Fruit fly (Drosophila melanogaster) whole organism, embryonic: ENCODE data around the gene Iru.

Experiments used
- Awh ChIP-seq: fragments of 200-800 bp; sonication (Bioruptor generic); IDR thresholded peaks from 2 replicates; pipeline ENCODE4, ENCODE4 v1.3.6; 2022; ENCODE audit warnings: missing biosample characterization, missing genetic modification characterization
- Bgb ChIP-seq: fragments of 200-800 bp; sonication (Bioruptor generic); IDR thresholded peaks from 2 replicates; pipeline ENCODE4 v1.3.6; 2022; ENCODE audit warnings: missing biosample characterization, missing genetic modification characterization; ENCODE audit not compliant: partially characterized antibody
- CG10147 ChIP-seq: fragments of 200-800 bp; sonication (Bioruptor generic); optimal IDR thresholded peaks from 2 replicates; lab custom pipeline; 2019; ENCODE audit warnings: missing biosample characterization, mild to moderate bottlenecking, missing genetic modification characterization, moderate library complexity
- CG10366 ChIP-seq: fragments of 200-800 bp; sonication (Bioruptor generic); IDR thresholded peaks from 2 replicates; pipeline ENCODE4 v1.3.6; 2022; ENCODE audit warnings: missing biosample characterization, missing genetic modification characterization
- CG12104 ChIP-seq: fragments of 200-800 bp; sonication (Bioruptor generic); optimal IDR thresholded peaks from 3 replicates; lab custom pipeline; 2016; ENCODE audit warnings: missing biosample characterization, missing genetic modification characterization
- CG12659 ChIP-seq: fragments of 200-800 bp; sonication (Bioruptor generic); optimal IDR thresholded peaks from 3 replicates; lab custom pipeline; 2017; ENCODE audit warnings: mild to moderate bottlenecking, missing biosample characterization, missing genetic modification reagents, missing genetic modification characterization
- CG14710 ChIP-seq: fragments of 200-800 bp; sonication (Bioruptor generic); optimal IDR thresholded peaks from 3 replicates; lab custom pipeline; 2019; ENCODE audit warnings: missing biosample characterization, mild to moderate bottlenecking, missing genetic modification characterization, moderate library complexity
- CG15601 ChIP-seq: fragments of 200-800 bp; sonication (Bioruptor generic); optimal IDR thresholded peaks from 3 replicates; lab custom pipeline; 2019; ENCODE audit warnings: missing biosample characterization, mild to moderate bottlenecking, missing genetic modification characterization, moderate library complexity
- CG1603 ChIP-seq: fragments of 200-800 bp; sonication (Bioruptor generic); optimal IDR thresholded peaks from 2 replicates; lab custom pipeline; 2019; ENCODE audit warnings: missing biosample characterization, mild to moderate bottlenecking, missing genetic modification characterization, moderate library complexity
- CG16813 ChIP-seq: fragments of 200-800 bp; sonication (Bioruptor generic); IDR thresholded peaks from 3 replicates; pipeline ENCODE4 v1.3.6; 2022; ENCODE audit warnings: missing biosample characterization, missing genetic modification characterization; ENCODE audit not compliant: partially characterized antibody
- CG17612 ChIP-seq: fragments of 200-800 bp; sonication (Bioruptor generic); IDR thresholded peaks from 2 replicates; pipeline ENCODE4 v1.3.6; 2022; ENCODE audit warnings: missing biosample characterization, missing genetic modification characterization
- CG2120 ChIP-seq: fragments of 200-800 bp; sonication (Bioruptor generic); optimal IDR thresholded peaks from 3 replicates; lab custom pipeline; 2016; ENCODE audit warnings: missing biosample characterization, missing genetic modification characterization
- CG2129 ChIP-seq: fragments of 200-800 bp; sonication (Bioruptor generic); IDR thresholded peaks from 2 replicates; pipeline ENCODE4 v1.3.6; 2022; ENCODE audit warnings: missing biosample characterization, missing genetic modification characterization; ENCODE audit not compliant: partially characterized antibody
- CG2202 ChIP-seq: fragments of 200-800 bp; sonication (Bioruptor generic); optimal IDR thresholded peaks from 2 replicates; lab custom pipeline; 2018; ENCODE audit warnings: missing biosample characterization, mild to moderate bottlenecking, missing genetic modification characterization
- CG30403 ChIP-seq: fragments of 200-800 bp; sonication (Bioruptor generic); optimal IDR thresholded peaks from 3 replicates; lab custom pipeline; 2016; ENCODE audit warnings: missing biosample characterization, missing genetic modification characterization
- CG31224 ChIP-seq: fragments of 200-800 bp; sonication (Bioruptor generic); IDR thresholded peaks from 2 replicates; pipeline ENCODE4 v1.3.6; 2022; ENCODE audit warnings: missing biosample characterization, missing genetic modification characterization
- CG3726 ChIP-seq: fragments of 200-800 bp; sonication (Bioruptor generic); IDR thresholded peaks from 3 replicates; pipeline ENCODE4, ENCODE4 v1.3.6; 2022; ENCODE audit warnings: missing biosample characterization, missing genetic modification characterization
- CG3847 ChIP-seq: fragments of 200-800 bp; sonication (Bioruptor generic); IDR thresholded peaks from 2 replicates; pipeline ENCODE4 v1.3.6; 2022; ENCODE audit warnings: missing biosample characterization, missing genetic modification characterization
- CG42726 ChIP-seq: fragments of 200-800 bp; sonication (Bioruptor generic); IDR thresholded peaks from 2 replicates; pipeline ENCODE4 v1.3.6; 2022; ENCODE audit warnings: missing biosample characterization, missing genetic modification characterization; ENCODE audit not compliant: partially characterized antibody
- CG8944 ChIP-seq: fragments of 200-800 bp; sonication (Bioruptor generic); optimal IDR thresholded peaks from 3 replicates; lab custom pipeline; 2016; ENCODE audit warnings: missing biosample characterization, missing genetic modification characterization
- CG9797 ChIP-seq: fragments of 200-800 bp; sonication (Bioruptor generic); optimal IDR thresholded peaks from 3 replicates; lab custom pipeline; 2018; ENCODE audit warnings: missing biosample characterization, mild to moderate bottlenecking, missing genetic modification characterization
- E2f2 ChIP-seq: fragments of 200-800 bp; sonication (Bioruptor generic); IDR thresholded peaks from 2 replicates; pipeline ENCODE4 v1.3.6; 2022; ENCODE audit warnings: missing biosample characterization, missing genetic modification characterization
- HLH4C ChIP-seq: fragments of 200-800 bp; sonication (Bioruptor generic); IDR thresholded peaks from 3 replicates; pipeline ENCODE4 v1.3.6; 2022; ENCODE audit warnings: missing biosample characterization, missing genetic modification characterization; ENCODE audit not compliant: partially characterized antibody
- Lhr ChIP-seq: fragments of 200-800 bp; sonication (Bioruptor generic); optimal IDR thresholded peaks from 3 replicates; lab custom pipeline; 2017; ENCODE audit warnings: mild to moderate bottlenecking, missing biosample characterization, missing genetic modification reagents, missing genetic modification characterization
- MBD-R2 ChIP-seq: fragments of 200-800 bp; sonication (Bioruptor generic); IDR thresholded peaks from 2 replicates; pipeline ENCODE4 v1.3.6; 2022; ENCODE audit warnings: missing biosample characterization, missing genetic modification characterization
- MESR4 ChIP-seq: fragments of 200-800 bp; sonication (Bioruptor generic); optimal IDR thresholded peaks from 2 replicates; lab custom pipeline; 2018; ENCODE audit warnings: missing biosample characterization, mild to moderate bottlenecking, missing genetic modification characterization, moderate library complexity
- Max ChIP-seq: fragments of 200-800 bp; sonication (Bioruptor generic); optimal IDR thresholded peaks from 2 replicates; lab custom pipeline; 2016; ENCODE audit warnings: missing biosample characterization, mild to moderate bottlenecking, missing genetic modification characterization
- Pdp1 ChIP-seq, 2 experiments: fragments of 200-800 bp; sonication (Bioruptor generic); optimal IDR thresholded peaks; 3 replicates each; lab custom pipeline; 2016; ENCODE audit warnings: missing biosample characterization in 2 of 2, missing genetic modification characterization in 2 of 2, mild to moderate bottlenecking in 1 of 2, moderate library complexity in 1 of 2
- Scr ChIP-seq: fragments of 200-800 bp; sonication (Bioruptor generic); IDR thresholded peaks from 2 replicates; pipeline ENCODE4 v1.3.6; 2022; ENCODE audit warnings: missing biosample characterization, missing genetic modification characterization; ENCODE audit not compliant: partially characterized antibody
- Sry-δ ChIP-seq: fragments of 200-800 bp; sonication (Bioruptor generic); optimal IDR thresholded peaks from 2 replicates; lab custom pipeline; 2016; ENCODE audit warnings: missing biosample characterization, missing genetic modification characterization
- bbx ChIP-seq: fragments of 200-800 bp; sonication (Bioruptor generic); IDR thresholded peaks from 2 replicates; pipeline ENCODE4 v1.3.6; 2022; ENCODE audit warnings: missing biosample characterization, missing genetic modification characterization; ENCODE audit not compliant: partially characterized antibody
- dmrt99B ChIP-seq: fragments of 200-800 bp; sonication (Bioruptor generic); optimal IDR thresholded peaks from 2 replicates; lab custom pipeline; 2018; ENCODE audit warnings: missing biosample characterization, mild to moderate bottlenecking, missing genetic modification characterization, moderate library complexity
- dysf ChIP-seq: fragments of 200-800 bp; sonication (Bioruptor generic); IDR thresholded peaks from 3 replicates; pipeline ENCODE4 v1.3.6; 2022; ENCODE audit warnings: missing biosample characterization, missing genetic modification characterization
- gfzf ChIP-seq: fragments of 200-800 bp; sonication (Bioruptor generic); optimal IDR thresholded peaks from 2 replicates; lab custom pipeline; 2016; ENCODE audit warnings: missing biosample characterization, mild to moderate bottlenecking, missing genetic modification characterization, moderate library complexity
- hbn ChIP-seq: fragments of 200-800 bp; sonication (Bioruptor generic); IDR thresholded peaks from 2 replicates; pipeline ENCODE4 v1.3.6; 2022; ENCODE audit warnings: missing biosample characterization, missing genetic modification characterization; ENCODE audit not compliant: partially characterized antibody
- klu ChIP-seq: fragments of 200-800 bp; sonication (Bioruptor generic); IDR thresholded peaks from 2 replicates; pipeline ENCODE4 v1.3.6; 2022; ENCODE audit warnings: missing biosample characterization, missing genetic modification characterization
- lbe ChIP-seq: fragments of 200-800 bp; sonication (Bioruptor generic); optimal IDR thresholded peaks from 2 replicates; lab custom pipeline; 2016; ENCODE audit warnings: missing biosample characterization, mild to moderate bottlenecking, missing genetic modification characterization
- onecut ChIP-seq: fragments of 200-800 bp; sonication (Bioruptor generic); IDR thresholded peaks from 2 replicates; pipeline ENCODE4 v1.3.6; 2022; ENCODE audit warnings: missing biosample characterization, missing genetic modification characterization
- peb ChIP-seq: fragments of 200-800 bp; sonication (Bioruptor generic); IDR thresholded peaks from 2 replicates; pipeline ENCODE4 v1.3.6; 2022; ENCODE audit warnings: missing biosample characterization, missing genetic modification characterization
- pita ChIP-seq: fragments of 200-800 bp; sonication (Bioruptor generic); optimal IDR thresholded peaks from 2 replicates; lab custom pipeline; 2017; ENCODE audit warnings: missing biosample characterization, mild to moderate bottlenecking, missing genetic modification characterization
- scrt ChIP-seq: fragments of 200-800 bp; sonication (Bioruptor generic); optimal IDR thresholded peaks from 2 replicates; lab custom pipeline; 2018; ENCODE audit warnings: missing biosample characterization, mild to moderate bottlenecking, missing genetic modification characterization, moderate library complexity
- sd ChIP-seq: fragments of 200-800 bp; sonication (Bioruptor generic); optimal IDR thresholded peaks from 3 replicates; lab custom pipeline; 2018; ENCODE audit warnings: missing biosample characterization, mild to moderate bottlenecking, missing genetic modification characterization, moderate library complexity
- sens ChIP-seq: fragments of 200-800 bp; sonication (Bioruptor generic); peaks from one replicate; lab custom pipeline; 2016; ENCODE audit warnings: missing biosample characterization, missing genetic modification characterization
- sens-2 ChIP-seq: fragments of 200-800 bp; sonication (Bioruptor generic); IDR thresholded peaks from 2 replicates; pipeline ENCODE4 v1.3.6; 2022; ENCODE audit warnings: missing biosample characterization, missing genetic modification characterization
- stwl ChIP-seq: fragments of 200-800 bp; sonication (Bioruptor generic); optimal IDR thresholded peaks from 3 replicates; lab custom pipeline; 2018; ENCODE audit warnings: missing biosample characterization, mild to moderate bottlenecking, missing genetic modification characterization, moderate library complexity
- trem ChIP-seq: fragments of 200-800 bp; optimal IDR thresholded peaks from 3 replicates; lab custom pipeline; 2019; ENCODE audit warnings: missing biosample characterization, mild to moderate bottlenecking, missing genetic modification characterization, moderate library complexity
- wdn ChIP-seq: fragments of 200-800 bp; sonication (Bioruptor generic); IDR thresholded peaks from 2 replicates; pipeline ENCODE4 v1.3.6; 2022; ENCODE audit warnings: missing biosample characterization, missing genetic modification characterization

Gene Iru

dm6 chr3R:9003600-9004223 is 2.5 kb upstream of the Iru start, which contains the start of the genes CG31100 and CG11980 (continued):
- TF ChIP-seq Max (peak; percentile 13), CG16813 (GFP tag; lab: Robert Waterston, UW) (peak; percentile 73), CG15601 (tag; lab: Kevin White, UChicago) (peak; percentile 24), CG2202 (tag; lab: Kevin White, UChicago) (no peak), CG3726 (GFP tag; lab: Robert Waterston, UW) (no peak), dysf (GFP tag; lab: Robert Waterston, UW) (no peak), CG31224 (GFP tag; lab: Robert Waterston, UW) (no peak), E2f2 (GFP tag; lab: Robert Waterston, UW) (peak; percentile 74), hbn (peak; percentile 73), trem (peak; percentile 77), bbx (peak; percentile 75), HLH4C (GFP tag; lab: Robert Waterston, UW) (peak; percentile 49; the same call in 2 of the 3 replicates), CG42726 (GFP tag; lab: Robert Waterston, UW) (peak; percentile 61), CG17612 (GFP tag; lab: Robert Waterston, UW) (no peak), peb (no peak), CG30403 (GFP tag; lab: Kevin White, UChicago) (peak; percentile 11), CG1603 (tag; lab: Kevin White, UChicago) (peak; percentile 55), dmrt99B (tag; lab: Kevin White, UChicago) (no peak), CG8944 (no peak), scrt (no peak), CG10366 (GFP tag; lab: Robert Waterston, UW) (no peak), Scr (GFP tag; lab: Robert Waterston, UW) (peak; percentile 74), Sry-δ (peak; percentile 92), lbe (peak; percentile 24), klu (no peak), Bgb (GFP tag; lab: Robert Waterston, UW) (peak; percentile 84)

- TF ChIP-seq sens-2 (GFP tag; lab: Robert Waterston, UW) (no peak), Pdp1 (GFP tag; optimal IDR thresholded peaks at IDR 0.05; lab: Kevin White, UChicago) (no peak), CG2202 (tag; lab: Kevin White, UChicago) (no peak), Awh (no peak), onecut (GFP tag; lab: Robert Waterston, UW) (no peak)
- TF ChIP-seq, all 482 proteins: peak for 0
Measured at dm6 chr3R:9007258-9007657, 1.0 kb downstream of the Iru start.

- TF ChIP-seq CG42726 (GFP tag; lab: Robert Waterston, UW) (no peak), CG10147 (no peak), CG14710 (tag; lab: Kevin White, UChicago) (peak; percentile 40), sd (tag; lab: Kevin White, UChicago) (peak; percentile 70), CG3847 (GFP tag; lab: Robert Waterston, UW) (peak; percentile 42; the same call in 1 of the 2 replicates), stwl (peak; percentile 41), CG12659 (GFP tag; lab: Kevin White, UChicago) (peak; percentile 19), trem (peak; percentile 73), Scr (GFP tag; lab: Robert Waterston, UW) (no peak), Sry-δ (peak; percentile 37), MBD-R2 (peak; percentile 61), sens (GFP tag; lab: Kevin White, UChicago) (peak; percentile 15), Lhr (GFP tag; lab: Kevin White, UChicago) (peak; percentile 55), CG2120 (peak; percentile 15), pita (GFP tag; lab: Kevin White, UChicago) (peak; percentile 28), CG2129 (GFP tag; lab: Robert Waterston, UW) (no peak), MESR4 (peak; percentile 18), wdn (GFP tag; lab: Robert Waterston, UW) (no peak), CG9797 (GFP tag; lab: Kevin White, UChicago) (peak; percentile 66), Pdp1 (GFP tag; optimal IDR thresholded peaks at IDR 0.05; lab: Kevin White, UChicago) (peak in 1 of 2 experiments; percentile 6), gfzf (GFP tag; lab: Kevin White, UChicago) (peak; percentile 81), CG12104 (GFP tag; lab: Kevin White, UChicago) (no peak)
Measured at dm6 chr3R:9008202-9008601, 1.9 kb downstream of the Iru start, which contains the start of gene CG11983. Gene CG11983 (plus strand): TSS chr3R:9008321.
